Worm (Caenorhabditis elegans) whole organism, dauer: ENCODE measurements around the gene F28F8.7.

Source experiments
- unc-62 ChIP-seq: sonication (generic microtip); optimal IDR thresholded peaks from 2 replicates; lab custom pipeline; 2017; ENCODE audit warnings: missing biosample characterization, missing genetic modification reagents, missing genetic modification characterization

F28F8.7 gene

DNA sequence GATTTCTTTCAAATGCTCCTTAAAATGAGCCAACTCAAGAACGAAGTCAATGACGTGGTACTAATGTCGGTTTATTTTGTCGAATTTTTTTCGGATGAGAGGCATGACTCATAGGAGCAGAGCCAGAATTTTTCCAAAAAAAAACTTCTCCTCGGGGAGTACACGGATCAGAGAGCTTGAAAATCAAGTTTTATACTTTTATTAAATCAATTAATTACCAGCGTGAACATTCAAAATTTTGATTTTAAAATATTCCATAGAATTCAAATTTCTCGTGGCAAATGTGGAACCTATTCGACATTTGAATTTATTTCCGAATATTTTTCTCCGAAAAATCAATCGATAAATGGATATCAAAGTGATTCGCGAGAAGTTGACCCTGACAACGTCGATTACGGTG lies 54.1 kb downstream of the F28F8.7 start, which contains the start of gene F21A3.4:
Gene F21A3.4 (plus strand): TSS at position 301 of the 400 bp plus-strand sequence.
- TF ChIP-seq unc-62 (GFP tag; lab: Kevin White, UChicago): no peak

DNA sequence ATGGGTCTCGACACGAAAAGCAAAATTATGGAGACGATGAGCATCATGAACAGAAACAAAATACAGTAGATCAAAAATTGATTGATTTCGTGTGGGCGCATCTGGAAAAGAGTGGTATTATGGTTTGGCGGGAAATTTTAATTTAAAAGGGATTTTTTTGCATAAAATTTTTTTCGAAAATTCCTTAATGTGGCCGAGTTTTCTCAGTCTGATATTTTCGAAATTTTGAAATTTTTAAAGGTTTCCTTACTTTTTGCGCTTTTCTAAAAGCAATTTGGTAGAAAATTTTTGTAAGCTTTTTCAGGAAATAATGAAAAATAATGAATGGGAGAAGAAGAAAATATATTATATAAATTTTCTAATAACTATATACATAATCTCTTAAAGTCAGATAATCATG lies 56.6 kb downstream of the F28F8.7 start, which contains the start of gene F21A3.2:
Gene F21A3.2 (minus strand): TSS at position 101 of the 400 bp plus-strand sequence.
- TF ChIP-seq unc-62 (GFP tag; lab: Kevin White, UChicago): no peak

DNA sequence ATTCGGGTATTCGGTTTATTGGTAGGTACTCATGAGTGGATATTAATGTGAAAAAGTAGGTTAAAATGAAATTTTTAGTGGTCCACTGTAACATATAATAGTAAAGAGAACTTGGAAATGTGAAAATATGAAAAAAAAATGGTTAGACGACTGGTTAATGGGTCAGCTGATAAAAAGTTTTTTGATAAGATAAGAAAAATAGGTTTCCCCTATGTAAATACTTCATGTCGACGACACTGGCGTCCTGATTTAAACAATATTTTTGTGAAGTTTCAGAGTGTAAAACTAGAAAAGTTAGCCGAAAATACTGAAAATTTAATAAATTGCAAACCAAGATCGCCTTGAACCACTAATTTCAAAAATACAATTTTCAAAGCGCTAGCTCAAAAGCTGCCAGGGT lies 57.3 kb downstream of the F28F8.7 start, which contains the start of gene F21A3.11:
Gene F21A3.11 (minus strand): TSS at position 117 of the 400 bp plus-strand sequence.
- TF ChIP-seq unc-62 (GFP tag; lab: Kevin White, UChicago): no peak

DNA sequence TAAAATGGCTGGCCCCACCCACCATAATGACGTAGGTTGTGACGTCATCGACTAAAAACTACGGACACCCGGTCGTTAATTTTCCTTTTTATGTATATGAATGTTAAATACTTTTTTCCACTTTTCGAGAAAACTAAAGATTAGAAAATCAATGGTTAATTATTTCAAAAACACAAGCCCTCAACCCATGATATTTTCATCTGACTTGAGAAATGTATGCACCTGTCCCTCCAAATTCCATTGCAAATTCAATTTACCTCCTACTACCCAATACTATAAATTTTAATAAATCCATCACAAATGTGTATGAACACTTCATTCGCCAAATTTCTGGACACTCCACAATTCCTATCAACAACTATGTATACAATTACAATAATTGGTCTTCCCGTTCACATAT lies 61.3 kb downstream of the F28F8.7 start, which contains the start of gene srh-276:
Gene srh-276 (plus strand): TSS at position 301 of the 400 bp plus-strand sequence.
- TF ChIP-seq unc-62 (GFP tag; lab: Kevin White, UChicago): no peak
